Worm (Caenorhabditis elegans) whole organism, L2 larva: ENCODE measurements around the gene srx-98.

Source experiments
- F13H6.1 ChIP-seq: sonication (generic microtip); optimal IDR thresholded peaks from 2 replicates; lab custom pipeline; 2016; ENCODE audit warnings: missing genetic modification characterization, missing compliant biosample characterization
- R02D3.7 ChIP-seq: fragments of 150-350 bp; optimal IDR thresholded peaks from 2 replicates; lab custom pipeline; 2014; ENCODE audit warnings: missing biosample characterization, missing genetic modification characterization
- Y55F3AM.14 ChIP-seq: fragments of 200-800 bp; sonication (Bioruptor generic); optimal IDR thresholded peaks from 2 replicates; lab custom pipeline; 2018; ENCODE audit warnings: mild to moderate bottlenecking, missing genetic modification characterization, missing compliant biosample characterization
- ZK546.5 ChIP-seq: sonication (generic microtip); optimal IDR thresholded peaks from 2 replicates; lab custom pipeline; 2017; ENCODE audit warnings: missing biosample characterization, missing genetic modification characterization
- alr-1 ChIP-seq: fragments of 150-350 bp; optimal IDR thresholded peaks from 2 replicates; lab custom pipeline; 2014; ENCODE audit warnings: missing biosample characterization, missing genetic modification characterization
- aly-2 ChIP-seq: fragments of 150-350 bp; optimal IDR thresholded peaks from 2 replicates; lab custom pipeline; 2014; ENCODE audit warnings: missing biosample characterization, missing genetic modification characterization
- blmp-1 ChIP-seq: sonication (generic microtip); optimal IDR thresholded peaks from 2 replicates; lab custom pipeline; 2017; ENCODE audit warnings: missing genetic modification characterization, mild to moderate bottlenecking, missing compliant biosample characterization, antibody characterized with exemption, moderate library complexity; ENCODE audit not compliant: insufficient read depth
- ceh-16 ChIP-seq: fragments of 150-350 bp; optimal IDR thresholded peaks from 2 replicates; lab custom pipeline; 2014; ENCODE audit warnings: missing biosample characterization, missing genetic modification characterization
- ceh-82 ChIP-seq: fragments of 150-350 bp; optimal IDR thresholded peaks from 2 replicates; lab custom pipeline; 2014; ENCODE audit warnings: missing biosample characterization, missing genetic modification characterization
- crh-2 ChIP-seq: sonication (generic microtip); optimal IDR thresholded peaks from 2 replicates; lab custom pipeline; 2017; ENCODE audit warnings: missing biosample characterization, missing genetic modification characterization
- dmd-4 ChIP-seq: sonication (generic microtip); optimal IDR thresholded peaks from 2 replicates; lab custom pipeline; 2017; ENCODE audit warnings: missing biosample characterization, missing genetic modification characterization
- elt-1 ChIP-seq: fragments of 150-350 bp; optimal IDR thresholded peaks from 2 replicates; lab custom pipeline; 2014; ENCODE audit warnings: missing biosample characterization, missing genetic modification characterization
- fos-1 ChIP-seq: fragments of 150-350 bp; optimal IDR thresholded peaks from 2 replicates; lab custom pipeline; 2014; ENCODE audit warnings: missing biosample characterization, missing genetic modification characterization
- lin-13 ChIP-seq: fragments of 150-350 bp; optimal IDR thresholded peaks from 2 replicates; lab custom pipeline; 2014; ENCODE audit warnings: missing biosample characterization, missing genetic modification reagents, missing genetic modification characterization
- lin-39 ChIP-seq: fragments of 150-350 bp; optimal IDR thresholded peaks from 2 replicates; lab custom pipeline; 2014; ENCODE audit warnings: missing biosample characterization, missing genetic modification reagents, missing genetic modification characterization
- lsy-2 ChIP-seq, 2 experiments: fragments of 150-350 bp in 1 of 2; sonication (generic microtip) in 1 of 2; optimal IDR thresholded peaks; 2 replicates each; lab custom pipeline; 2014 to 2017; ENCODE audit warnings: missing biosample characterization in 2 of 2, missing genetic modification characterization in 2 of 2
- mbf-1 ChIP-seq: sonication (generic microtip); optimal IDR thresholded peaks from 2 replicates; lab custom pipeline; 2017; ENCODE audit warnings: missing biosample characterization, missing genetic modification characterization
- nhr-10 ChIP-seq: sonication (generic microtip); optimal IDR thresholded peaks from 2 replicates; lab custom pipeline; 2017; ENCODE audit warnings: missing biosample characterization, missing genetic modification characterization
- nhr-11 ChIP-seq: fragments of 150-350 bp; optimal IDR thresholded peaks from 2 replicates; lab custom pipeline; 2014; ENCODE audit warnings: missing biosample characterization, missing genetic modification characterization
- nhr-12 ChIP-seq: fragments of 150-350 bp; optimal IDR thresholded peaks from 2 replicates; lab custom pipeline; 2014; ENCODE audit warnings: missing biosample characterization, missing genetic modification characterization
- nhr-21 ChIP-seq: fragments of 150-350 bp; optimal IDR thresholded peaks from 2 replicates; lab custom pipeline; 2014; ENCODE audit warnings: missing biosample characterization, missing genetic modification characterization
- nhr-23 ChIP-seq: fragments of 150-350 bp; optimal IDR thresholded peaks from 2 replicates; lab custom pipeline; 2014; ENCODE audit warnings: missing biosample characterization, missing genetic modification reagents, missing genetic modification characterization
- nhr-237 ChIP-seq: fragments of 150-350 bp; optimal IDR thresholded peaks from 2 replicates; lab custom pipeline; 2014; ENCODE audit warnings: missing biosample characterization, missing genetic modification characterization
- nhr-25 ChIP-seq: fragments of 150-350 bp; sonication (generic microtip); optimal IDR thresholded peaks from 3 replicates; lab custom pipeline; 2014; ENCODE audit warnings: missing biosample characterization, missing genetic modification characterization
- nhr-6 ChIP-seq: fragments of 150-350 bp; optimal IDR thresholded peaks from 2 replicates; lab custom pipeline; 2014; ENCODE audit warnings: missing biosample characterization, missing genetic modification characterization
- nhr-77 ChIP-seq: fragments of 150-350 bp; optimal IDR thresholded peaks from 2 replicates; lab custom pipeline; 2014; ENCODE audit warnings: missing biosample characterization, missing genetic modification characterization
- peb-1 ChIP-seq: fragments of 150-350 bp; optimal IDR thresholded peaks from 2 replicates; lab custom pipeline; 2014; ENCODE audit warnings: missing biosample characterization, missing genetic modification characterization
- sem-4 ChIP-seq: fragments of 150-350 bp; optimal IDR thresholded peaks from 2 replicates; lab custom pipeline; 2014; ENCODE audit warnings: missing biosample characterization, missing genetic modification reagents, missing genetic modification characterization
- skn-1 ChIP-seq: sonication (generic microtip); optimal IDR thresholded peaks from 2 replicates; lab custom pipeline; 2017; ENCODE audit warnings: missing biosample characterization, missing genetic modification characterization
- snpc-4 ChIP-seq: fragments of 150-350 bp; optimal IDR thresholded peaks from 2 replicates; lab custom pipeline; 2014; ENCODE audit warnings: missing biosample characterization, missing genetic modification characterization
- unc-55 ChIP-seq: fragments of 150-350 bp; sonication (generic microtip); optimal IDR thresholded peaks from 3 replicates; lab custom pipeline; 2014; ENCODE audit warnings: missing biosample characterization, missing genetic modification reagents, missing genetic modification characterization
- unc-62 ChIP-seq: fragments of 150-350 bp; optimal IDR thresholded peaks from 2 replicates; lab custom pipeline; 2014; ENCODE audit warnings: missing biosample characterization, missing genetic modification reagents, missing genetic modification characterization
- zag-1 ChIP-seq: fragments of 150-350 bp; optimal IDR thresholded peaks from 2 replicates; lab custom pipeline; 2014; ENCODE audit warnings: missing biosample characterization, missing genetic modification characterization
- ztf-1 ChIP-seq: fragments of 200-800 bp; sonication (Bioruptor generic); conservative IDR thresholded peaks from 2 replicates; pipeline ENCODE4 v1.3.6; 2022; ENCODE audit warnings: missing genetic modification characterization, missing compliant biosample characterization
- ztf-4 ChIP-seq: fragments of 150-350 bp; optimal IDR thresholded peaks from 2 replicates; lab custom pipeline; 2014; ENCODE audit warnings: missing biosample characterization, missing genetic modification characterization

srx-98 gene

ce11 chrII:3670956-3671355, at the start of gene srx-98:
TSS of gene srx-98 (minus strand) at chrII:3671056.
- TF ChIP-seq nhr-25 (tag; lab: Kevin White, UChicago) (no peak), snpc-4 (tag; lab: Kevin White, UChicago) (no peak), dmd-4 (tag; lab: Kevin White, UChicago) (no peak), R02D3.7 (tag; lab: Kevin White, UChicago) (no peak), unc-55 (GFP tag; lab: Kevin White, UChicago) (no peak), lin-13 (GFP tag; lab: Kevin White, UChicago) (no peak), nhr-11 (tag; lab: Kevin White, UChicago) (no peak), aly-2 (tag; lab: Kevin White, UChicago) (no peak), elt-1 (tag; lab: Kevin White, UChicago) (no peak)

ce11 chrII:3716961-3717360, 46.1 kb upstream of the srx-98 start, which contains the start of gene fbxc-52:
TSS of gene fbxc-52 (plus strand) at chrII:3717261.
- TF ChIP-seq ztf-1 (GFP tag; lab: Robert Waterston, UW) (no peak), skn-1 (tag; lab: Kevin White, UChicago) (no peak), F13H6.1 (tag; lab: Kevin White, UChicago) (no peak), nhr-6 (no peak), ztf-4 (tag; lab: Kevin White, UChicago) (no peak), nhr-237 (tag; lab: Kevin White, UChicago) (no peak), ZK546.5 (tag; lab: Kevin White, UChicago) (no peak), Y55F3AM.14 (GFP tag; lab: Kevin White, UChicago) (no peak), peb-1 (no peak), lsy-2 (tag; optimal IDR thresholded peaks at IDR 0.05; lab: Kevin White, UChicago) (no peak), zag-1 (tag; lab: Kevin White, UChicago) (no peak), nhr-25 (tag; lab: Kevin White, UChicago) (no peak), nhr-12 (tag; lab: Kevin White, UChicago) (no peak), nhr-77 (tag; lab: Kevin White, UChicago) (no peak), fos-1 (tag; lab: Kevin White, UChicago) (no peak), nhr-23 (no peak), alr-1 (tag; lab: Kevin White, UChicago) (no peak), nhr-21 (no peak)

ce11 chrII:3716455-3716854, 45.6 kb upstream of the srx-98 start, which contains the start of gene srh-99:
TSS of gene srh-99 (minus strand) at chrII:3716555.
- TF ChIP-seq nhr-23 = no peak
- no peak for TF ChIP-seq nhr-77 (tag; lab: Kevin White, UChicago)
- no peak for TF ChIP-seq blmp-1 (tag; lab: Kevin White, UChicago)
- TF ChIP-seq mbf-1 (tag; lab: Kevin White, UChicago) = no peak
- no peak for TF ChIP-seq lsy-2 (tag; optimal IDR thresholded peaks at IDR 0.05; lab: Kevin White, UChicago)

ce11 chrII:3714595-3714994, 43.7 kb upstream of the srx-98 start, which contains the start of gene srh-100:
TSS of gene srh-100 (minus strand) at chrII:3714695.
- TF ChIP-seq lin-39 (tag; lab: Kevin White, UChicago) = no peak
- TF ChIP-seq unc-62 = no peak
- TF ChIP-seq blmp-1 (tag; lab: Kevin White, UChicago) = no peak
- no peak for TF ChIP-seq ceh-16 (tag; lab: Kevin White, UChicago)
- TF ChIP-seq alr-1 (tag; lab: Kevin White, UChicago) = no peak

ce11 chrII:3711047-3711446, 40.2 kb upstream of the srx-98 start, which contains the start of gene fbxc-53:
TSS of gene fbxc-53 (plus strand) at chrII:3711291.
- no peak for TF ChIP-seq lin-39 (tag; lab: Kevin White, UChicago)
- no peak for TF ChIP-seq nhr-10 (tag; lab: Kevin White, UChicago)
- TF ChIP-seq dmd-4 (tag; lab: Kevin White, UChicago) = no peak
- TF ChIP-seq sem-4 (tag; lab: Kevin White, UChicago) = no peak
- no peak for TF ChIP-seq crh-2 (tag; lab: Kevin White, UChicago)
- no peak for TF ChIP-seq nhr-237 (tag; lab: Kevin White, UChicago)
- TF ChIP-seq lsy-2 (tag; optimal IDR thresholded peaks at IDR 0.05; lab: Kevin White, UChicago) = no peak
- no peak for TF ChIP-seq R02D3.7 (tag; lab: Kevin White, UChicago)
- no peak for TF ChIP-seq nhr-6
- TF ChIP-seq ztf-1 (GFP tag; lab: Robert Waterston, UW) = no peak
- no peak for TF ChIP-seq lin-13 (GFP tag; lab: Kevin White, UChicago)
- no peak for TF ChIP-seq ceh-82 (tag; lab: Kevin White, UChicago)
